Fruit fly (Drosophila melanogaster) whole organism, prepupa: Measurements from ENCODE around the gene Alg12.
A peak's percentile ranks its signal among the peaks of the same experiment; 100 is the strongest.

Experiments used
- CG11294 ChIP-seq: fragments of 200-800 bp; sonication (Bioruptor generic); IDR thresholded peaks from 2 replicates; pipeline ENCODE4 v1.3.6; 2022; ENCODE audit warnings: missing biosample characterization, missing genetic modification characterization
- CG11762 ChIP-seq: fragments of 200-800 bp; sonication (Bioruptor generic); optimal IDR thresholded peaks from 3 replicates; lab custom pipeline; 2016; ENCODE audit warnings: missing biosample characterization, missing genetic modification characterization; ENCODE audit not compliant: insufficient read depth
- CG11902 ChIP-seq: fragments of 200-800 bp; sonication (Bioruptor generic); optimal IDR thresholded peaks from 3 replicates; lab custom pipeline; 2016; ENCODE audit warnings: missing biosample characterization, missing genetic modification characterization
- CG15336 ChIP-seq: fragments of 200-800 bp; sonication (Bioruptor generic); IDR thresholded peaks from 2 replicates; pipeline ENCODE4 v1.3.6; 2022; ENCODE audit warnings: missing biosample characterization, missing genetic modification characterization
- CG1621 ChIP-seq: fragments of 200-800 bp; sonication (Bioruptor generic); optimal IDR thresholded peaks from 3 replicates; lab custom pipeline; 2018; ENCODE audit warnings: missing biosample characterization, mild to moderate bottlenecking, missing genetic modification characterization
- CG3032 ChIP-seq: fragments of 200-800 bp; optimal IDR thresholded peaks from 2 replicates; lab custom pipeline; 2019; ENCODE audit warnings: missing biosample characterization, mild to moderate bottlenecking, missing genetic modification characterization, moderate library complexity
- CG31627 ChIP-seq: fragments of 200-800 bp; sonication (Bioruptor generic); optimal IDR thresholded peaks from 3 replicates; lab custom pipeline; 2016; ENCODE audit warnings: missing biosample characterization, missing genetic modification characterization
- CG32006 ChIP-seq: fragments of 200-800 bp; sonication (Bioruptor generic); optimal IDR thresholded peaks from 3 replicates; lab custom pipeline; 2017; ENCODE audit warnings: missing biosample characterization, mild to moderate bottlenecking, missing genetic modification characterization
- CG34406 ChIP-seq: fragments of 200-800 bp; sonication (Bioruptor generic); optimal IDR thresholded peaks from 3 replicates; lab custom pipeline; 2016; ENCODE audit warnings: missing biosample characterization, missing genetic modification characterization
- CG3919 ChIP-seq: fragments of 200-800 bp; sonication (Bioruptor generic); optimal IDR thresholded peaks from 3 replicates; lab custom pipeline; 2016; ENCODE audit warnings: missing biosample characterization, missing genetic modification characterization
- CG4318 ChIP-seq: fragments of 200-800 bp; sonication (Bioruptor generic); optimal IDR thresholded peaks from 3 replicates; lab custom pipeline; 2017; ENCODE audit warnings: missing biosample characterization, mild to moderate bottlenecking, missing genetic modification characterization
- CG6276 ChIP-seq: fragments of 200-800 bp; sonication (Bioruptor generic); optimal IDR thresholded peaks from 2 replicates; lab custom pipeline; 2017; ENCODE audit warnings: missing biosample characterization, mild to moderate bottlenecking, missing genetic modification characterization
- CG6792 ChIP-seq: fragments of 200-800 bp; sonication (Bioruptor generic); optimal IDR thresholded peaks from 3 replicates; lab custom pipeline; 2016; ENCODE audit warnings: missing biosample characterization, missing genetic modification characterization
- CG6808 ChIP-seq: fragments of 200-800 bp; sonication (Bioruptor generic); optimal IDR thresholded peaks from 3 replicates; lab custom pipeline; 2017; ENCODE audit warnings: missing biosample characterization, missing genetic modification characterization, mild to moderate bottlenecking, moderate library complexity, missing genetic modification reagents
- CG7368 ChIP-seq: fragments of 200-800 bp; sonication (Bioruptor generic); optimal IDR thresholded peaks from 3 replicates; lab custom pipeline; 2016; ENCODE audit warnings: missing biosample characterization, missing genetic modification characterization
- CG8119 ChIP-seq: fragments of 200-800 bp; sonication (Bioruptor generic); IDR thresholded peaks from 3 replicates; pipeline ENCODE4 v1.3.6; 2022; ENCODE audit warnings: missing biosample characterization, missing genetic modification characterization
- CG8319 ChIP-seq: fragments of 200-800 bp; sonication (Bioruptor generic); optimal IDR thresholded peaks from 3 replicates; lab custom pipeline; 2016; ENCODE audit warnings: missing biosample characterization, missing genetic modification characterization
- CG8632 ChIP-seq: fragments of 200-800 bp; sonication (Bioruptor generic); optimal IDR thresholded peaks from 3 replicates; lab custom pipeline; 2016; ENCODE audit warnings: missing biosample characterization, missing genetic modification characterization
- CG9139 ChIP-seq: fragments of 200-800 bp; sonication (Bioruptor generic); optimal IDR thresholded peaks from 3 replicates; lab custom pipeline; 2017; ENCODE audit warnings: missing biosample characterization, mild to moderate bottlenecking, missing genetic modification characterization
- Eip75B ChIP-seq: fragments of 200-800 bp; sonication (Bioruptor generic); optimal IDR thresholded peaks from 3 replicates; lab custom pipeline; 2016; ENCODE audit warnings: missing biosample characterization, missing genetic modification characterization
- Eip78C ChIP-seq: fragments of 200-800 bp; sonication (Bioruptor generic); peaks from one replicate; lab custom pipeline; 2016; ENCODE audit warnings: missing biosample characterization, missing genetic modification characterization
- Eip93F ChIP-seq: fragments of 200-800 bp; sonication (Bioruptor generic); optimal IDR thresholded peaks from 2 replicates; lab custom pipeline; 2016; ENCODE audit warnings: missing biosample characterization, mild to moderate bottlenecking, missing genetic modification characterization
- Ets21C ChIP-seq: fragments of 200-800 bp; sonication (Bioruptor generic); optimal IDR thresholded peaks from 3 replicates; lab custom pipeline; 2016; ENCODE audit warnings: missing biosample characterization, missing genetic modification characterization
- Hr38 ChIP-seq: sonication (Bioruptor generic); optimal IDR thresholded peaks from 2 replicates; lab custom pipeline; 2016; ENCODE audit warnings: missing biosample characterization, missing genetic modification characterization
- Hr39 ChIP-seq: fragments of 200-800 bp; sonication (Bioruptor generic); optimal IDR thresholded peaks from 2 replicates; lab custom pipeline; 2016; ENCODE audit warnings: missing biosample characterization, missing genetic modification characterization
- Lpt ChIP-seq: fragments of 200-800 bp; sonication (Bioruptor generic); optimal IDR thresholded peaks from 3 replicates; lab custom pipeline; 2016; ENCODE audit warnings: missing biosample characterization, missing genetic modification characterization
- OdsH ChIP-seq: fragments of 200-800 bp; sonication (Bioruptor generic); optimal IDR thresholded peaks from 3 replicates; lab custom pipeline; 2016; ENCODE audit warnings: missing biosample characterization, missing genetic modification characterization
- Smox ChIP-seq: fragments of 200-800 bp; sonication (Bioruptor generic); optimal IDR thresholded peaks from 3 replicates; lab custom pipeline; 2016; ENCODE audit warnings: missing biosample characterization, missing genetic modification characterization
- Sox102F ChIP-seq: fragments of 200-800 bp; sonication (Bioruptor generic); optimal IDR thresholded peaks from 2 replicates; lab custom pipeline; 2016; ENCODE audit warnings: missing biosample characterization, mild to moderate bottlenecking, missing genetic modification characterization
- achi ChIP-seq: fragments of 200-800 bp; sonication (Bioruptor generic); optimal IDR thresholded peaks from 3 replicates; lab custom pipeline; 2016; ENCODE audit warnings: missing biosample characterization, missing genetic modification characterization
- acj6 ChIP-seq: fragments of 200-800 bp; sonication (Bioruptor generic); optimal IDR thresholded peaks from 3 replicates; lab custom pipeline; 2016; ENCODE audit warnings: missing biosample characterization, missing genetic modification characterization
- cyc ChIP-seq: fragments of 200-800 bp; sonication (Bioruptor generic); optimal IDR thresholded peaks from 3 replicates; lab custom pipeline; 2016; ENCODE audit warnings: missing biosample characterization, missing genetic modification characterization
- dsx ChIP-seq: fragments of 200-800 bp; optimal IDR thresholded peaks from 3 replicates; lab custom pipeline; 2019; ENCODE audit warnings: missing biosample characterization, mild to moderate bottlenecking, missing genetic modification characterization, moderate library complexity; ENCODE audit not compliant: poor library complexity, severe bottlenecking
- eg ChIP-seq: fragments of 200-800 bp; sonication (Bioruptor generic); IDR thresholded peaks from 3 replicates; pipeline ENCODE4 v1.3.6; 2022; ENCODE audit warnings: missing biosample characterization, missing genetic modification characterization
- fd85E ChIP-seq: fragments of 200-800 bp; sonication (Bioruptor generic); optimal IDR thresholded peaks from 3 replicates; lab custom pipeline; 2016; ENCODE audit warnings: missing biosample characterization, missing genetic modification characterization
- fkh ChIP-seq: fragments of 200-800 bp; sonication (Bioruptor generic); optimal IDR thresholded peaks from 3 replicates; lab custom pipeline; 2017; ENCODE audit warnings: missing biosample characterization, mild to moderate bottlenecking, missing genetic modification characterization, moderate library complexity
- lz ChIP-seq: fragments of 200-800 bp; sonication (Bioruptor generic); optimal IDR thresholded peaks from 3 replicates; lab custom pipeline; 2016; ENCODE audit warnings: missing biosample characterization, missing genetic modification characterization
- net ChIP-seq: fragments of 200-800 bp; sonication (Bioruptor generic); optimal IDR thresholded peaks from 3 replicates; lab custom pipeline; 2016; ENCODE audit warnings: missing biosample characterization, missing genetic modification characterization
- spab ChIP-seq: fragments of 200-800 bp; sonication (Bioruptor generic); optimal IDR thresholded peaks from 2 replicates; lab custom pipeline; 2017; ENCODE audit warnings: missing biosample characterization, mild to moderate bottlenecking, missing genetic modification characterization, missing genetic modification reagents
- ss ChIP-seq, 2 experiments: fragments of 200-800 bp; sonication (Bioruptor generic); optimal IDR thresholded peaks; 2 replicates in 1 of 2; 3 replicates in 1 of 2; lab custom pipeline; 2017 to 2018; ENCODE audit warnings: mild to moderate bottlenecking in 2 of 2, missing biosample characterization in 2 of 2, missing genetic modification characterization in 2 of 2, moderate library complexity in 1 of 2
- svp ChIP-seq: fragments of 200-800 bp; sonication (Bioruptor generic); peaks from one replicate; lab custom pipeline; 2016; ENCODE audit warnings: missing biosample characterization, missing genetic modification characterization
- topi ChIP-seq: fragments of 200-800 bp; sonication (Bioruptor generic); optimal IDR thresholded peaks from 3 replicates; lab custom pipeline; 2016; ENCODE audit warnings: missing biosample characterization, missing genetic modification characterization
- vri ChIP-seq: fragments of 200-800 bp; sonication (Bioruptor generic); optimal IDR thresholded peaks from 3 replicates; lab custom pipeline; 2016; ENCODE audit warnings: missing biosample characterization, mild to moderate bottlenecking, missing genetic modification characterization

Alg12 gene

DNA sequence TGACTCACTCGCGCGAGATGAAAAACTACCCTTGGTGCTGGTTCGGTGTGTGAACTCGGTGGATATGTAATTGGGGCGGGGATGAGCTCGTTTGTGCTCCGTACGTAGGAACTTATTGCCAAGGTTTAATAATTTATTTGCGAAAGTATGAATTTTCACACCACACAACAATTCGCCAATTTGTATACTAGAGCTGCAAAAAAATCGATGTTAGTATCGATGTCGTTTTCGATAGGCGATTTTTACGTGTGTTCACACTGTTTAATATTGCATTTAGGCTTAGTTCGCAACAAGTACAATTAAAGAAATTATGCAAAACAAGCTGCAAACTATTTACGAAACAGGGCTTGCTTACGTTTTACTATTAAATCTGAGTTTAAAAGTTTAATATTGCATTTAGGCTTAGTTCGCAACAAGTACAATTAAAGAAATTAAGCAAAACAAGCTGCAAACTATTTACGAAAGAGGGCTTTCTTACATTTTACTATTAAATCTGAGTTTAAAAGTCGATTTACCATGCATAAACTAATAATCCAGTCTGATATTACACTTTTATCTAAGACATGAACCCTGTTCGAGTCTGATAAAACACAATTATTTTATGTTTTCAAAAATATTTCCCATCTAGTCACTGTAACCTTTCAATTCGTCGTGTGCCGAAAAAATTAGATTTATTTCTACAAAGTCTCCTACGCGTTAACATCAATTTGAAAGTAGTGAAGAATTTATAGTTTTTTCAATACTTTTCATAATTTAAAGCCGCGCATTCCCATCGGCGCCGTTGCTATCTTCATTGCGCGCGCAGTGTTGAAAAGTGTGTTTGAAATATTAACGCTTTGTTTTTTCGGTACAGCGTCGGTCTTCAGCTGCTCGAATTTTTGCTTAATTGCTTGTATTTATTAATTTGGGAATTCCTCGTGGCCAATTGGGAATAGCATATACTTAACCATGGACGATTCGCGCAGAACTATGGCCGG is 7.0 kb downstream of the Alg12 start, which contains the start of the genes Snap24 and CG8478:
Snap24 (minus strand) TSS at position 196 of the 977 bp plus-strand sequence.
CG8478 (plus strand) TSS at position 696 of the 977 bp plus-strand sequence.
- TF ChIP-seq cyc (GFP tag; lab: Kevin White, UChicago) = no peak
- no peak for TF ChIP-seq ss (GFP tag; optimal IDR thresholded peaks at IDR 0.05; lab: Kevin White, UChicago)
- no peak for TF ChIP-seq CG11902 (GFP tag; lab: Kevin White, UChicago)
- TF ChIP-seq CG32006 = no peak
- TF ChIP-seq CG3032 = peak; percentile 13
- no peak for TF ChIP-seq net
- no peak for TF ChIP-seq Eip75B (GFP tag; lab: Kevin White, UChicago)
- peak; percentile 44 for TF ChIP-seq topi
- no peak for TF ChIP-seq Smox (GFP tag; lab: Kevin White, UChicago)
- TF ChIP-seq Eip78C (GFP tag; lab: Kevin White, UChicago) = peak; percentile 61
- no peak for TF ChIP-seq Eip93F (GFP tag; lab: Kevin White, UChicago)
- TF ChIP-seq Lpt (GFP tag; lab: Kevin White, UChicago) = no peak
- no peak for TF ChIP-seq CG8632 (GFP tag; lab: Kevin White, UChicago)
- no peak for TF ChIP-seq acj6

DNA sequence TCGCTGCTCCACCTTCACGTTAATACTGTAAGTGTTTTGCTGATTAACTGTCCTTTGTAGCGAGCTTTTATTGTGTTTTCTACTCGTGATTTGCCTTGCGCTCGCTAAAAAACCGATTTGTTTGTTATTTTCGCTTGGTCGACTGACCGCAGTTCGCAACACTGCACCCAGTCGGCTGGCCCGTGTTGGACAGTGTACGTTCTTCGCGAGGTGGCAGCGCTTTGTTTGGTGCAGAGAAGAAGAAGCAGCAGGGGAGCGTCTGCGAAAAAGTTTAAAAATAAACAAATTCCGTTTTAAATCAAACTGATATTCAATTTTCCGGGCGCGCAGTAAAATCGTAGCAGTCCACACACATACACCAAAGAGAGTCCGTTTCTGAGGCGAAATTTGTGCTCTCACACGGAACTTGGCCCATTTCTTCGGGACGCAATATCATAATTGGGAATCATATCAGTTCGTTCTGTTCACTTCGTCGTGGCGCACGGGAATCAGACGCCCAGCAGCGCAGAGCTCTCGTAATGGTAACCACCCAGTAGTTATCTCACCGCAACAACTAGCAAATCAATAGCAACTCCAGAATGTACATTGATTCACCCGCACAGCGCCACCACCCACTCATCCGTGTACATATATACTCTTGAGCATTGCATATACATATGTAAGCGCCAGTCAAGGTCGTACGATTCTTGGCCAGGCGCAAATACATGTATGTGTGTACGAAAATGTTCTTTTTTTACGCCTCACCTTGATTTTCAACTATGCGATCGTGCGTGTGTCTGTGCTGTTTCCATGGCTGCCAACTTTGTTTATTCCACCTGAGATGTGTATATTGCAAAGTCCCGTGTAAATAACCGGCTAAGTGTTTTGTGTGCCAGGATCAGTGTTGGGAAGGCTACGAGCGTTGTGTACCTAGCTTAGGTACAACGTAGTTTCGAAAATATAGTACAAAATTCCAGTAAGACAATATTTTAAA is 11.6 kb downstream of the Alg12 start, which contains the start of gene Naa80:
Naa80 (plus strand) TSS at position 215 of the 973 bp plus-strand sequence.
- TF ChIP-seq CG8319 (GFP tag; lab: Kevin White, UChicago) (peak; percentile 8), CG3919 (GFP tag; lab: Kevin White, UChicago) (peak; percentile 71), svp (GFP tag; lab: Kevin White, UChicago) (no peak), topi (peak; percentile 82), OdsH (peak; percentile 42), Eip78C (GFP tag; lab: Kevin White, UChicago) (peak; percentile 89), Eip75B (GFP tag; lab: Kevin White, UChicago) (peak; percentile 64), CG1621 (tag; lab: Kevin White, UChicago) (peak; percentile 83), CG32006 (no peak), CG11294 (GFP tag; lab: Robert Waterston, UW) (no peak), eg (0 out of 3 replicates have a peak, but pooled peaks have one; percentile 30), Hr39 (peak; percentile 67), dsx (GFP tag; lab: Kevin White, UChicago) (peak; percentile 50), achi (GFP tag; lab: Kevin White, UChicago) (peak; percentile 48), Hr38 (no peak), CG4318 (no peak), Lpt (GFP tag; lab: Kevin White, UChicago) (peak; percentile 35), Smox (GFP tag; lab: Kevin White, UChicago) (no peak), CG15336 (GFP tag; lab: Robert Waterston, UW) (peak; percentile 40; the same call in 1 of the 2 replicates), CG11762 (GFP tag; lab: Kevin White, UChicago) (no peak), CG6808 (GFP tag; lab: Kevin White, UChicago) (peak; percentile 57), CG6792 (GFP tag; lab: Kevin White, UChicago) (peak; percentile 59), Sox102F (no peak), CG11902 (GFP tag; lab: Kevin White, UChicago) (peak; percentile 32), CG34406 (GFP tag; lab: Kevin White, UChicago) (peak; percentile 40), fkh (peak; percentile 80), lz (GFP tag; lab: Kevin White, UChicago) (peak; percentile 63), CG9139 (no peak), CG6276 (GFP tag; lab: Kevin White, UChicago) (no peak), net (peak; percentile 59), spab (GFP tag; lab: Kevin White, UChicago) (peak; percentile 28), Eip93F (GFP tag; lab: Kevin White, UChicago) (no peak), CG8119 (no peak), CG7368 (GFP tag; lab: Kevin White, UChicago) (peak; percentile 57), CG31627 (GFP tag; lab: Kevin White, UChicago) (peak; percentile 79), Ets21C (GFP tag; lab: Kevin White, UChicago) (no peak), ss (GFP tag; optimal IDR thresholded peaks at IDR 0.05; lab: Kevin White, UChicago) (peak; percentile 47 to 65), vri (GFP tag; lab: Kevin White, UChicago) (peak; percentile 60), fd85E (GFP tag; lab: Kevin White, UChicago) (no peak)
